Worm (Caenorhabditis elegans): Measurements from ENCODE around the gene arrd-4.

- TF ChIP-seq pha-4 (tag; optimal IDR thresholded peaks at IDR 0.05) = no peak
- TF ChIP-seq snpc-4 (tag; optimal IDR thresholded peaks at IDR 0.05) = no peak
- TF ChIP-seq elt-3 (tag; optimal IDR thresholded peaks at IDR 0.05) = no peak
- no peak for TF ChIP-seq unc-62 (GFP tag; optimal IDR thresholded peaks at IDR 0.05)
- TF ChIP-seq mep-1 (tag; optimal IDR thresholded peaks at IDR 0.05) = no peak
- no peak for TF ChIP-seq elt-1 (tag; optimal IDR thresholded peaks at IDR 0.05; ENCODE audit: borderline replicate concordance, insufficient read depth)
- no peak for TF ChIP-seq lin-32 (GFP tag; optimal IDR thresholded peaks at IDR 0.05)
- peak; percentile 99 for TF ChIP-seq ces-1 (GFP tag; optimal IDR thresholded peaks at IDR 0.05)
- no peak for TF ChIP-seq hlh-1 (tag; optimal IDR thresholded peaks at IDR 0.05)
Measured at ce11 chrII:9838260-9838935, at the start of gene arrd-4.
